Worm (Caenorhabditis elegans): Measurements from ENCODE around the gene srpa-68.

Gene srpa-68

ce11 chrV:12317894-12318553 is 26.6 kb upstream of the srpa-68 start, which contains the start of the genes R04F11.5 and R04F11.2:
Gene R04F11.5, minus strand, starts transcription at chrV:12318019.
Gene R04F11.2, plus strand, starts transcription at chrV:12318381.
- TF ChIP-seq ceh-16 (tag; optimal IDR thresholded peaks at IDR 0.05) (peak; percentile 16), mbf-1 (tag; optimal IDR thresholded peaks at IDR 0.05) (no peak), sma-3 (GFP tag; optimal IDR thresholded peaks at IDR 0.05) (peak; percentile 71), lin-39 (tag; optimal IDR thresholded peaks at IDR 0.05) (no peak), Y55F3AM.14 (GFP tag; optimal IDR thresholded peaks at IDR 0.05) (no peak), sma-9 (GFP tag; optimal IDR thresholded peaks at IDR 0.05) (peak; percentile 75), sma-9 (tag; optimal IDR thresholded peaks at IDR 0.05) (no peak), ceh-82 (tag; optimal IDR thresholded peaks at IDR 0.05) (no peak), nhr-11 (tag; optimal IDR thresholded peaks at IDR 0.05) (no peak), C34F6.9 (tag; optimal IDR thresholded peaks at IDR 0.05) (peak; percentile 94), unc-39 (tag; optimal IDR thresholded peaks at IDR 0.05) (no peak), lin-11 (tag; optimal IDR thresholded peaks at IDR 0.05) (peak; percentile 58), ztf-4 (tag; optimal IDR thresholded peaks at IDR 0.05) (peak; percentile 25), ZK546.5 (tag; optimal IDR thresholded peaks at IDR 0.05) (peak; percentile 23), peb-1 (tag; optimal IDR thresholded peaks at IDR 0.05) (no peak), nhr-77 (tag; optimal IDR thresholded peaks at IDR 0.05) (peak; percentile 24), gmeb-1 (tag; optimal IDR thresholded peaks at IDR 0.05) (peak; percentile 83), lin-13 (GFP tag; optimal IDR thresholded peaks at IDR 0.05) (peak; percentile 81), R02D3.7 (tag; optimal IDR thresholded peaks at IDR 0.05) (no peak), mdl-1 (tag; optimal IDR thresholded peaks at IDR 0.05) (no peak), F13H6.1 (tag; optimal IDR thresholded peaks at IDR 0.05) (no peak), blmp-1 (tag; optimal IDR thresholded peaks at IDR 0.05; ENCODE audit: insufficient read depth) (no peak), crh-2 (tag; optimal IDR thresholded peaks at IDR 0.05) (peak; percentile 88), fos-1 (tag; optimal IDR thresholded peaks at IDR 0.05) (peak; percentile 72), ztf-11 (tag; optimal IDR thresholded peaks at IDR 0.05) (no peak), dmd-4 (tag; optimal IDR thresholded peaks at IDR 0.05) (no peak), elt-1 (tag; optimal IDR thresholded peaks at IDR 0.05) (no peak), zag-1 (tag; optimal IDR thresholded peaks at IDR 0.05) (no peak), nhr-6 (tag; optimal IDR thresholded peaks at IDR 0.05) (no peak), unc-55 (GFP tag; optimal IDR thresholded peaks at IDR 0.05) (peak; percentile 95), alr-1 (tag; optimal IDR thresholded peaks at IDR 0.05) (no peak), ama-1 (optimal IDR thresholded peaks at IDR 0.05) (peak; percentile 39), nhr-10 (tag; optimal IDR thresholded peaks at IDR 0.05) (no peak), mab-5 (tag; optimal IDR thresholded peaks at IDR 0.05) (peak; percentile 55), nhr-21 (tag; optimal IDR thresholded peaks at IDR 0.05) (peak; percentile 72), unc-62 (GFP tag; optimal IDR thresholded peaks at IDR 0.05) (no peak), nhr-25 (tag; optimal IDR thresholded peaks at IDR 0.05) (peak; percentile 80), ztf-1 (GFP tag; conservative IDR thresholded peaks at IDR 0.05) (no peak), sem-4 (tag; optimal IDR thresholded peaks at IDR 0.05) (peak; percentile 68), snpc-4 (tag; optimal IDR thresholded peaks at IDR 0.05) (peak; percentile 27), elt-3 (tag; optimal IDR thresholded peaks at IDR 0.05) (no peak), lsy-2 (tag; optimal IDR thresholded peaks at IDR 0.05) (peak; percentile 95 to 99), nhr-12 (tag; optimal IDR thresholded peaks at IDR 0.05) (no peak), skn-1 (tag; optimal IDR thresholded peaks at IDR 0.05) (no peak), nhr-129 (tag; optimal IDR thresholded peaks at IDR 0.05) (peak; percentile 83), nhr-23 (tag; optimal IDR thresholded peaks at IDR 0.05) (no peak), nhr-237 (tag; optimal IDR thresholded peaks at IDR 0.05) (no peak)

All from whole organism, L2 larva.